Worm (Caenorhabditis elegans) whole organism, L1 larva: ENCODE data around the gene Y97E10AR.4.

ENCODE experiments used
- C16A3.4 ChIP-seq: fragments of 150-350 bp; optimal IDR thresholded peaks from 2 replicates; lab custom pipeline; 2014; ENCODE audit warnings: missing biosample characterization, missing genetic modification characterization
- C34B4.2 ChIP-seq: sonication (generic microtip); optimal IDR thresholded peaks from 2 replicates; lab custom pipeline; 2017; ENCODE audit warnings: mild to moderate bottlenecking, missing genetic modification characterization, missing compliant biosample characterization
- F16B12.6 ChIP-seq: fragments of 150-350 bp; optimal IDR thresholded peaks from 2 replicates; lab custom pipeline; 2014; ENCODE audit warnings: missing biosample characterization, missing genetic modification characterization
- aha-1 ChIP-seq: fragments of 150-350 bp; optimal IDR thresholded peaks from 2 replicates; lab custom pipeline; 2014; ENCODE audit warnings: missing biosample characterization, missing genetic modification characterization
- ama-1 ChIP-seq: fragments of 150-350 bp; optimal IDR thresholded peaks from 2 replicates; lab custom pipeline; 2014
- blmp-1 ChIP-seq: fragments of 150-350 bp; optimal IDR thresholded peaks from 2 replicates; lab custom pipeline; 2014; ENCODE audit warnings: missing biosample characterization, missing genetic modification characterization
- ceh-8 ChIP-seq: fragments of 200-800 bp; sonication (Bioruptor generic); optimal IDR thresholded peaks from 2 replicates; lab custom pipeline; 2018; ENCODE audit warnings: mild to moderate bottlenecking, missing genetic modification characterization, moderate library complexity, missing compliant biosample characterization
- ceh-88 ChIP-seq: fragments of 200-800 bp; sonication (Bioruptor generic); IDR thresholded peaks from 2 replicates; pipeline ENCODE4 v1.3.6; 2022; ENCODE audit warnings: missing genetic modification characterization, missing compliant biosample characterization
- ces-1 ChIP-seq: fragments of 150-350 bp; optimal IDR thresholded peaks from 2 replicates; lab custom pipeline; 2014; ENCODE audit warnings: missing biosample characterization, missing genetic modification reagents, missing genetic modification characterization
- dpl-1 ChIP-seq, 3 experiments: fragments of 150-350 bp in 2 of 3; sonication (generic microtip) in 1 of 3; optimal IDR thresholded peaks; 2 replicates each; lab custom pipeline; 2014 to 2017; ENCODE audit warnings: missing biosample characterization in 3 of 3, missing genetic modification characterization in 3 of 3, missing genetic modification reagents in 3 of 3
- efl-3 ChIP-seq: fragments of 200-800 bp; sonication (Bioruptor generic); optimal IDR thresholded peaks from 2 replicates; lab custom pipeline; 2018; ENCODE audit warnings: mild to moderate bottlenecking, missing genetic modification characterization, missing compliant biosample characterization
- elt-3 ChIP-seq, 6 experiments: fragments of 150-350 bp in 1 of 6; sonication (generic microtip); optimal IDR thresholded peaks; 2 replicates each; lab custom pipeline; 2017 to 2018; ENCODE audit warnings: missing biosample characterization in 6 of 6, missing genetic modification characterization in 6 of 6, inconsistent platforms in 1 of 6
- ets-5 ChIP-seq: fragments of 200-800 bp; sonication (Bioruptor generic); IDR thresholded peaks from 2 replicates; pipeline ENCODE4 v1.3.6; 2022; ENCODE audit warnings: missing genetic modification characterization, missing compliant biosample characterization
- fkh-8 ChIP-seq: sonication (generic microtip); optimal IDR thresholded peaks from 2 replicates; lab custom pipeline; 2016; ENCODE audit warnings: mild to moderate bottlenecking, missing genetic modification characterization, missing compliant biosample characterization
- fos-1 ChIP-seq: fragments of 150-350 bp; optimal IDR thresholded peaks from 2 replicates; lab custom pipeline; 2014; ENCODE audit warnings: missing biosample characterization, missing genetic modification characterization
- grh-1 ChIP-seq: fragments of 200-800 bp; sonication (Bioruptor generic); IDR thresholded peaks from 2 replicates; pipeline ENCODE4 v1.3.6; 2022; ENCODE audit warnings: missing genetic modification reagents, missing genetic modification characterization, missing compliant biosample characterization
- hlh-17 ChIP-seq: fragments of 200-800 bp; sonication (Bioruptor generic); optimal IDR thresholded peaks from 2 replicates; lab custom pipeline; 2018; ENCODE audit warnings: missing genetic modification characterization, mild to moderate bottlenecking, missing compliant biosample characterization, moderate library complexity, borderline replicate concordance
- hlh-4 ChIP-seq: sonication (generic microtip); optimal IDR thresholded peaks from 2 replicates; lab custom pipeline; 2016; ENCODE audit warnings: mild to moderate bottlenecking, missing genetic modification characterization, missing compliant biosample characterization
- isw-1 ChIP-seq: fragments of 200-800 bp; sonication (Bioruptor generic); IDR thresholded peaks from 2 replicates; pipeline ENCODE4 v1.3.6; 2022; ENCODE audit warnings: missing genetic modification characterization, missing compliant biosample characterization
- jun-1 ChIP-seq: fragments of 150-350 bp; optimal IDR thresholded peaks from 2 replicates; lab custom pipeline; 2014; ENCODE audit warnings: missing biosample characterization, missing genetic modification reagents, missing genetic modification characterization
- lin-13 ChIP-seq: fragments of 150-350 bp; optimal IDR thresholded peaks from 2 replicates; lab custom pipeline; 2014; ENCODE audit warnings: missing biosample characterization, missing genetic modification reagents, missing genetic modification characterization
- lin-14 ChIP-seq: fragments of 200-800 bp; sonication (Bioruptor generic); optimal IDR thresholded peaks from 2 replicates; lab custom pipeline; 2018; ENCODE audit warnings: mild to moderate bottlenecking, missing genetic modification characterization, moderate library complexity, missing compliant biosample characterization
- lin-15B ChIP-seq: fragments of 150-350 bp; sonication (generic microtip); optimal IDR thresholded peaks from 3 replicates; lab custom pipeline; 2014; ENCODE audit warnings: missing biosample characterization, missing genetic modification characterization
- lin-35 ChIP-seq, 2 experiments: fragments of 150-350 bp; optimal IDR thresholded peaks; 2 replicates each; lab custom pipeline; 2014; ENCODE audit warnings: missing biosample characterization in 2 of 2, missing genetic modification characterization in 2 of 2, missing genetic modification reagents in 2 of 2
- lin-39 ChIP-seq: fragments of 150-350 bp; optimal IDR thresholded peaks from 2 replicates; lab custom pipeline; 2014; ENCODE audit warnings: missing biosample characterization, missing genetic modification reagents, missing genetic modification characterization
- lir-3 ChIP-seq: sonication (generic microtip); optimal IDR thresholded peaks from 2 replicates; lab custom pipeline; 2016; ENCODE audit warnings: mild to moderate bottlenecking, missing genetic modification characterization, moderate library complexity, missing compliant biosample characterization; ENCODE audit not compliant: poor library complexity
- lsy-2 ChIP-seq, 2 experiments: fragments of 150-350 bp; optimal IDR thresholded peaks; 2 replicates each; lab custom pipeline; 2014; ENCODE audit warnings: missing biosample characterization in 2 of 2, missing genetic modification characterization in 2 of 2
- mdl-1 ChIP-seq, 2 experiments: fragments of 150-350 bp; optimal IDR thresholded peaks; 2 replicates each; lab custom pipeline; 2014 to 2017; ENCODE audit warnings: missing biosample characterization in 2 of 2, missing genetic modification characterization in 2 of 2, inconsistent platforms in 1 of 2
- nhr-20 ChIP-seq: sonication (generic microtip); optimal IDR thresholded peaks from 2 replicates; lab custom pipeline; 2016; ENCODE audit warnings: mild to moderate bottlenecking, missing genetic modification characterization, missing compliant biosample characterization
- nhr-237 ChIP-seq: fragments of 150-350 bp; optimal IDR thresholded peaks from 2 replicates; lab custom pipeline; 2014; ENCODE audit warnings: missing biosample characterization, missing genetic modification characterization
- nhr-47 ChIP-seq: sonication (generic microtip); optimal IDR thresholded peaks from 2 replicates; lab custom pipeline; 2016; ENCODE audit warnings: mild to moderate bottlenecking, missing genetic modification characterization, moderate library complexity, missing compliant biosample characterization
- nhr-71 ChIP-seq: sonication (generic microtip); optimal IDR thresholded peaks from 2 replicates; lab custom pipeline; 2016; ENCODE audit warnings: mild to moderate bottlenecking, missing genetic modification characterization, moderate library complexity, missing compliant biosample characterization
- nhr-76 ChIP-seq: sonication (generic microtip); optimal IDR thresholded peaks from 2 replicates; lab custom pipeline; 2017; ENCODE audit warnings: missing biosample characterization, missing genetic modification characterization
- nhr-84 ChIP-seq: sonication (generic microtip); optimal IDR thresholded peaks from 2 replicates; lab custom pipeline; 2017; ENCODE audit warnings: missing biosample characterization, missing genetic modification characterization
- nhr-85 ChIP-seq: sonication (generic microtip); peaks from one replicate; lab custom pipeline; 2016; ENCODE audit warnings: missing genetic modification characterization, inconsistent platforms, missing compliant biosample characterization
- nhr-90 ChIP-seq: sonication (generic microtip); optimal IDR thresholded peaks from 2 replicates; lab custom pipeline; 2016; ENCODE audit warnings: mild to moderate bottlenecking, missing genetic modification characterization, missing compliant biosample characterization; ENCODE audit not compliant: poor library complexity
- pag-3 ChIP-seq: sonication (generic microtip); optimal IDR thresholded peaks from 2 replicates; lab custom pipeline; 2017; ENCODE audit warnings: missing genetic modification characterization, mild to moderate bottlenecking, missing compliant biosample characterization, antibody characterized with exemption, borderline replicate concordance; ENCODE audit not compliant: insufficient read depth
- pax-3 ChIP-seq: fragments of 200-800 bp; sonication (Bioruptor generic); optimal IDR thresholded peaks from 2 replicates; lab custom pipeline; 2018; ENCODE audit warnings: mild to moderate bottlenecking, missing genetic modification characterization, moderate library complexity, missing compliant biosample characterization
- pqm-1 ChIP-seq: sonication (generic microtip); optimal IDR thresholded peaks from 3 replicates; lab custom pipeline; 2017; ENCODE audit warnings: missing biosample characterization, missing genetic modification characterization
- snu-23 ChIP-seq: sonication (generic microtip); optimal IDR thresholded peaks from 2 replicates; lab custom pipeline; 2016; ENCODE audit warnings: missing genetic modification characterization, missing compliant biosample characterization
- sox-4 ChIP-seq: sonication (generic microtip); optimal IDR thresholded peaks from 2 replicates; lab custom pipeline; 2016; ENCODE audit warnings: missing genetic modification characterization, missing compliant biosample characterization
- sptf-1 ChIP-seq: fragments of 150-350 bp; optimal IDR thresholded peaks from 2 replicates; lab custom pipeline; 2014; ENCODE audit warnings: missing biosample characterization, missing genetic modification characterization
- tbx-2 ChIP-seq: sonication (generic microtip); optimal IDR thresholded peaks from 2 replicates; lab custom pipeline; 2016; ENCODE audit warnings: missing genetic modification characterization, missing compliant biosample characterization
- unc-130 ChIP-seq: fragments of 150-350 bp; optimal IDR thresholded peaks from 2 replicates; lab custom pipeline; 2017; ENCODE audit warnings: missing biosample characterization, missing genetic modification characterization, inconsistent platforms
- unc-62 ChIP-seq: fragments of 150-350 bp; optimal IDR thresholded peaks from 2 replicates; lab custom pipeline; 2014; ENCODE audit warnings: missing biosample characterization, missing genetic modification reagents, missing genetic modification characterization
- unc-86 ChIP-seq: sonication (generic microtip); optimal IDR thresholded peaks from 2 replicates; lab custom pipeline; 2016; ENCODE audit warnings: missing genetic modification characterization, missing compliant biosample characterization
- xbp-1 ChIP-seq: sonication (generic microtip); optimal IDR thresholded peaks from 2 replicates; lab custom pipeline; 2016; ENCODE audit warnings: missing genetic modification characterization, missing compliant biosample characterization
- zag-1 ChIP-seq: fragments of 150-350 bp; optimal IDR thresholded peaks from 2 replicates; lab custom pipeline; 2014; ENCODE audit warnings: missing biosample characterization, missing genetic modification characterization
- zip-4 ChIP-seq: fragments of 200-800 bp; sonication (Bioruptor generic); optimal IDR thresholded peaks from 2 replicates; lab custom pipeline; 2018; ENCODE audit warnings: mild to moderate bottlenecking, missing genetic modification characterization, moderate library complexity, missing compliant biosample characterization
- ztf-4 ChIP-seq: fragments of 150-350 bp; optimal IDR thresholded peaks from 2 replicates; lab custom pipeline; 2014; ENCODE audit warnings: missing biosample characterization, missing genetic modification characterization

Gene Y97E10AR.4

ce11 chrV:8027429-8028142 is 17.6 kb upstream of the Y97E10AR.4 start (continued):
- no peak for TF ChIP-seq pag-3 (tag; lab: Kevin White, UChicago)
- TF ChIP-seq hlh-4 (tag; lab: Kevin White, UChicago) = no peak
- TF ChIP-seq jun-1 (tag; lab: Kevin White, UChicago) = no peak
- peak; percentile 62 for TF ChIP-seq lin-14 (GFP tag; lab: Kevin White, UChicago)
- no peak for TF ChIP-seq nhr-90 (tag; lab: Kevin White, UChicago)
- no peak for TF ChIP-seq efl-3 (GFP tag; lab: Kevin White, UChicago)
- TF ChIP-seq pax-3 = no peak
- no peak for TF ChIP-seq isw-1 (GFP tag; lab: Robert Waterston, UW)
- TF ChIP-seq C16A3.4 (tag; lab: Kevin White, UChicago) = no peak
- no peak for TF ChIP-seq unc-130
- TF ChIP-seq lin-15B (tag; lab: Kevin White, UChicago) = no peak
- no peak for TF ChIP-seq unc-62
- TF ChIP-seq ceh-88 (GFP tag; lab: Robert Waterston, UW) = no peak
- TF ChIP-seq ztf-4 (tag; lab: Kevin White, UChicago) = no peak
- TF ChIP-seq zag-1 (tag; lab: Kevin White, UChicago) = no peak
- TF ChIP-seq sptf-1 = no peak
- no peak for TF ChIP-seq fkh-8 (tag; lab: Kevin White, UChicago)
- TF ChIP-seq lin-13 (GFP tag; lab: Kevin White, UChicago) = no peak
- TF ChIP-seq nhr-76 (tag; lab: Kevin White, UChicago) = no peak
- no peak for TF ChIP-seq pqm-1
- TF ChIP-seq nhr-237 (tag; lab: Kevin White, UChicago) = no peak
- TF ChIP-seq nhr-84 = no peak
- no peak for TF ChIP-seq C34B4.2
- no peak for TF ChIP-seq ets-5
- TF ChIP-seq elt-3 (tag; optimal IDR thresholded peaks at IDR 0.05; lab: Kevin White, UChicago) = peak in 5 of 6 experiments; percentile 9 to 82 (median 30)
- peak in 1 of 2 experiments; percentile 9 for TF ChIP-seq lin-35 (GFP tag; optimal IDR thresholded peaks at IDR 0.05; lab: Kevin White, UChicago)
- no peak for TF ChIP-seq lin-39 (tag; lab: Kevin White, UChicago)
- no peak for TF ChIP-seq ceh-8
- TF ChIP-seq zip-4 (GFP tag; lab: Kevin White, UChicago) = no peak
- TF ChIP-seq fos-1 (tag; lab: Kevin White, UChicago) = no peak
- no peak for TF ChIP-seq aha-1 (tag; lab: Kevin White, UChicago)
- no peak for TF ChIP-seq tbx-2 (tag; lab: Kevin White, UChicago)

- TF ChIP-seq dpl-1 (GFP tag; optimal IDR thresholded peaks at IDR 0.05; lab: Kevin White, UChicago) = peak in 1 of 3 experiments; percentile 9
- peak in 5 of 6 experiments; percentile 47 to 94 (median 62) for TF ChIP-seq elt-3 (tag; optimal IDR thresholded peaks at IDR 0.05; lab: Kevin White, UChicago)
- peak; percentile 64 for TF ChIP-seq snu-23
- TF ChIP-seq sox-4 (tag; lab: Kevin White, UChicago) = no peak
- no peak for TF ChIP-seq ama-1 (lab: Kevin White, UChicago)
- no peak for TF ChIP-seq F16B12.6 (tag; lab: Kevin White, UChicago)
- TF ChIP-seq mdl-1 (tag; optimal IDR thresholded peaks at IDR 0.05; lab: Kevin White, UChicago) = peak in 1 of 2 experiments; percentile 77
- no peak for TF ChIP-seq lir-3 (tag; lab: Kevin White, UChicago)
- peak; percentile 63 for TF ChIP-seq nhr-71 (tag; lab: Kevin White, UChicago)
- peak; percentile 30 for TF ChIP-seq nhr-47
- peak; percentile 39; the same call in 1 of the 2 replicates for TF ChIP-seq grh-1
- peak in 1 of 2 experiments; percentile 8 for TF ChIP-seq lin-35 (GFP tag; optimal IDR thresholded peaks at IDR 0.05; lab: Kevin White, UChicago)
- TF ChIP-seq tbx-2 (tag; lab: Kevin White, UChicago) = peak; percentile 20
- peak; percentile 26 for TF ChIP-seq pag-3 (tag; lab: Kevin White, UChicago)
- peak; percentile 18 for TF ChIP-seq unc-130
- peak; percentile 74 for TF ChIP-seq lin-14 (GFP tag; lab: Kevin White, UChicago)
- peak; percentile 91 for TF ChIP-seq nhr-85 (tag; lab: Kevin White, UChicago)
- peak; percentile 82 for TF ChIP-seq nhr-20
- TF ChIP-seq hlh-17 (GFP tag; lab: Kevin White, UChicago) = no peak
- peak; percentile 87 for TF ChIP-seq xbp-1 (tag; lab: Kevin White, UChicago)
- TF ChIP-seq ces-1 (GFP tag; lab: Kevin White, UChicago) = no peak
- TF ChIP-seq lsy-2 (tag; optimal IDR thresholded peaks at IDR 0.05; lab: Kevin White, UChicago) = peak in 1 of 2 experiments; percentile 3
- peak; percentile 48 for TF ChIP-seq nhr-90 (tag; lab: Kevin White, UChicago)
- TF ChIP-seq unc-86 (tag; lab: Kevin White, UChicago) = no peak
- TF ChIP-seq blmp-1 (tag; lab: Kevin White, UChicago) = peak; percentile 62
- no peak for TF ChIP-seq lin-39 (tag; lab: Kevin White, UChicago)
Observed at ce11 chrV:8026343-8026742, 16.3 kb upstream of the Y97E10AR.4 start, which contains the start of gene F43H9.4. Gene F43H9.4 (plus strand): TSS chrV:8026708.
